Fruit fly (Drosophila melanogaster) whole organism, pupa: ENCODE measurements around the gene Remo.

Experiments used
- CG10348 ChIP-seq: fragments of 200-800 bp; sonication (Bioruptor generic); IDR thresholded peaks from 2 replicates; pipeline ENCODE4 v1.3.6; 2022; ENCODE audit warnings: missing biosample characterization, missing genetic modification characterization
- CG17806 ChIP-seq: fragments of 200-800 bp; sonication (Bioruptor generic); optimal IDR thresholded peaks from 2 replicates; lab custom pipeline; 2018; ENCODE audit warnings: missing biosample characterization, mild to moderate bottlenecking, missing genetic modification characterization, moderate library complexity
- EcR ChIP-seq: fragments of 200-800 bp; sonication (Bioruptor generic); optimal IDR thresholded peaks from 3 replicates; lab custom pipeline; 2019; ENCODE audit warnings: missing biosample characterization, missing genetic modification characterization, mild to moderate bottlenecking, moderate library complexity, missing genetic modification reagents
- fd96Ca ChIP-seq: fragments of 200-800 bp; sonication (Bioruptor generic); IDR thresholded peaks from 3 replicates; pipeline ENCODE4 v1.3.6; 2022; ENCODE audit warnings: missing biosample characterization, missing genetic modification characterization
- gl ChIP-seq: fragments of 200-800 bp; sonication (Bioruptor generic); optimal IDR thresholded peaks from 2 replicates; lab custom pipeline; 2018; ENCODE audit warnings: missing biosample characterization, mild to moderate bottlenecking, missing genetic modification characterization

DNA sequence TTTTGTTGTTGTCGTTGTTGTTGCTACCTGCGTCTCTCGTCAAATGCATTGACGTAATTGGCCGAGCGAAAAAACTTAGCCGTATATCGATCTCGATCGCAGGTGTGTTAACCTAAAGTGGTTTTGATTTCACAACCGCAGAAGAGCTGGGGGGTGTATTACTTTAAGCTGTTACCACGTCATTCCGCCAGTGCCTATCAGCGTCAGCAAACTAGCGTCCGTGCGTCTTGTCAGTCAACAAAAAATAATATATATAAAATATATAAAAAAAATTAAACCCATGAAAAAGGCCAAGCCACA is 14.4 kb downstream of the Remo start, which contains the start of gene CG1764:
- TF ChIP-seq fd96Ca (GFP tag; lab: Robert Waterston, UW): no peak
- TF ChIP-seq CG10348 (GFP tag; lab: Robert Waterston, UW): no peak
- no peak for TF ChIP-seq EcR (GFP tag; lab: Kevin White, UChicago)
- TF ChIP-seq CG17806 (tag; lab: Kevin White, UChicago): no peak
- TF ChIP-seq gl (tag; lab: Kevin White, UChicago): no peak
